Worm (Caenorhabditis elegans) whole organism, L2 larva: ENCODE measurements around the gene clec-214.

ENCODE experiments used
- C34F6.9 ChIP-seq: fragments of 150-350 bp; optimal IDR thresholded peaks from 2 replicates; lab custom pipeline; 2014; ENCODE audit warnings: missing biosample characterization, missing genetic modification characterization
- F13H6.1 ChIP-seq: sonication (generic microtip); optimal IDR thresholded peaks from 2 replicates; lab custom pipeline; 2016; ENCODE audit warnings: missing genetic modification characterization, missing compliant biosample characterization
- R02D3.7 ChIP-seq: fragments of 150-350 bp; optimal IDR thresholded peaks from 2 replicates; lab custom pipeline; 2014; ENCODE audit warnings: missing biosample characterization, missing genetic modification characterization
- ZK546.5 ChIP-seq: sonication (generic microtip); optimal IDR thresholded peaks from 2 replicates; lab custom pipeline; 2017; ENCODE audit warnings: missing biosample characterization, missing genetic modification characterization
- alr-1 ChIP-seq: fragments of 150-350 bp; optimal IDR thresholded peaks from 2 replicates; lab custom pipeline; 2014; ENCODE audit warnings: missing biosample characterization, missing genetic modification characterization
- blmp-1 ChIP-seq: sonication (generic microtip); optimal IDR thresholded peaks from 2 replicates; lab custom pipeline; 2017; ENCODE audit warnings: missing genetic modification characterization, mild to moderate bottlenecking, missing compliant biosample characterization, antibody characterized with exemption, moderate library complexity; ENCODE audit not compliant: insufficient read depth
- ceh-16 ChIP-seq: fragments of 150-350 bp; optimal IDR thresholded peaks from 2 replicates; lab custom pipeline; 2014; ENCODE audit warnings: missing biosample characterization, missing genetic modification characterization
- crh-2 ChIP-seq: sonication (generic microtip); optimal IDR thresholded peaks from 2 replicates; lab custom pipeline; 2017; ENCODE audit warnings: missing biosample characterization, missing genetic modification characterization
- dmd-4 ChIP-seq: sonication (generic microtip); optimal IDR thresholded peaks from 2 replicates; lab custom pipeline; 2017; ENCODE audit warnings: missing biosample characterization, missing genetic modification characterization
- egl-27 ChIP-seq: sonication (generic microtip); optimal IDR thresholded peaks from 3 replicates; lab custom pipeline; 2017; ENCODE audit warnings: missing biosample characterization, missing genetic modification reagents, missing genetic modification characterization
- elt-1 ChIP-seq: fragments of 150-350 bp; optimal IDR thresholded peaks from 2 replicates; lab custom pipeline; 2014; ENCODE audit warnings: missing biosample characterization, missing genetic modification characterization
- elt-3 ChIP-seq: sonication (generic microtip); optimal IDR thresholded peaks from 2 replicates; lab custom pipeline; 2017; ENCODE audit warnings: missing biosample characterization, missing genetic modification characterization
- lin-13 ChIP-seq: fragments of 150-350 bp; optimal IDR thresholded peaks from 2 replicates; lab custom pipeline; 2014; ENCODE audit warnings: missing biosample characterization, missing genetic modification reagents, missing genetic modification characterization
- lsy-2 ChIP-seq, 2 experiments: fragments of 150-350 bp in 1 of 2; sonication (generic microtip) in 1 of 2; optimal IDR thresholded peaks; 2 replicates each; lab custom pipeline; 2014 to 2017; ENCODE audit warnings: missing biosample characterization in 2 of 2, missing genetic modification characterization in 2 of 2
- mab-5 ChIP-seq: fragments of 150-350 bp; optimal IDR thresholded peaks from 2 replicates; lab custom pipeline; 2014; ENCODE audit warnings: missing biosample characterization, missing genetic modification characterization
- nhr-10 ChIP-seq: sonication (generic microtip); optimal IDR thresholded peaks from 2 replicates; lab custom pipeline; 2017; ENCODE audit warnings: missing biosample characterization, missing genetic modification characterization
- nhr-11 ChIP-seq: fragments of 150-350 bp; optimal IDR thresholded peaks from 2 replicates; lab custom pipeline; 2014; ENCODE audit warnings: missing biosample characterization, missing genetic modification characterization
- nhr-12 ChIP-seq: fragments of 150-350 bp; optimal IDR thresholded peaks from 2 replicates; lab custom pipeline; 2014; ENCODE audit warnings: missing biosample characterization, missing genetic modification characterization
- nhr-21 ChIP-seq: fragments of 150-350 bp; optimal IDR thresholded peaks from 2 replicates; lab custom pipeline; 2014; ENCODE audit warnings: missing biosample characterization, missing genetic modification characterization
- nhr-237 ChIP-seq: fragments of 150-350 bp; optimal IDR thresholded peaks from 2 replicates; lab custom pipeline; 2014; ENCODE audit warnings: missing biosample characterization, missing genetic modification characterization
- nhr-25 ChIP-seq: fragments of 150-350 bp; sonication (generic microtip); optimal IDR thresholded peaks from 3 replicates; lab custom pipeline; 2014; ENCODE audit warnings: missing biosample characterization, missing genetic modification characterization
- nhr-6 ChIP-seq: fragments of 150-350 bp; optimal IDR thresholded peaks from 2 replicates; lab custom pipeline; 2014; ENCODE audit warnings: missing biosample characterization, missing genetic modification characterization
- sem-4 ChIP-seq: fragments of 150-350 bp; optimal IDR thresholded peaks from 2 replicates; lab custom pipeline; 2014; ENCODE audit warnings: missing biosample characterization, missing genetic modification reagents, missing genetic modification characterization
- snpc-4 ChIP-seq: fragments of 150-350 bp; optimal IDR thresholded peaks from 2 replicates; lab custom pipeline; 2014; ENCODE audit warnings: missing biosample characterization, missing genetic modification characterization
- unc-39 ChIP-seq: fragments of 150-350 bp; optimal IDR thresholded peaks from 2 replicates; lab custom pipeline; 2014; ENCODE audit warnings: missing biosample characterization, missing genetic modification characterization
- ztf-1 ChIP-seq: fragments of 200-800 bp; sonication (Bioruptor generic); conservative IDR thresholded peaks from 2 replicates; pipeline ENCODE4 v1.3.6; 2022; ENCODE audit warnings: missing genetic modification characterization, missing compliant biosample characterization

clec-214 gene

DNA sequence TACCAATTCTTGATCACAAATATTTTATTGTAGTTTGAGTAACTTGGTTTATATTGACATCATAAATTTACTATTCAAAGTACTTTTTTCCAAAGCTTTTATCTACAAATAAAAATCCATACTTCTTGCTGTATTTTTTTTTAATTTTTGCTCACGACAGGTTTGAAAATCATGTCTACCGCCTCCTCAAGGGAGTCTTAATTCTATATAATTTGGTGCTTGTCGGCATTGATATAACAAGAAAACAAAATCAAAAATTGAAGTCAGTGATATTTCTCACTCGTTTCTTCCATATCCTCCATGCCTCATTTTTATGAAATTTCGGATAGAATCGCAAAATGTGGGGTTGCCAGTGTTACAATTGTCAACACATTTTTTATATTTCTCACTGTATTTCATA lies 35.3 kb downstream of the clec-214 start, which contains the start of gene str-47:
TSS of gene str-47 (plus strand) at position 301 of the 400 bp plus-strand sequence.
- TF ChIP-seq nhr-12 (tag; lab: Kevin White, UChicago) (no peak), nhr-237 (tag; lab: Kevin White, UChicago) (no peak), sem-4 (tag; lab: Kevin White, UChicago) (no peak)

DNA sequence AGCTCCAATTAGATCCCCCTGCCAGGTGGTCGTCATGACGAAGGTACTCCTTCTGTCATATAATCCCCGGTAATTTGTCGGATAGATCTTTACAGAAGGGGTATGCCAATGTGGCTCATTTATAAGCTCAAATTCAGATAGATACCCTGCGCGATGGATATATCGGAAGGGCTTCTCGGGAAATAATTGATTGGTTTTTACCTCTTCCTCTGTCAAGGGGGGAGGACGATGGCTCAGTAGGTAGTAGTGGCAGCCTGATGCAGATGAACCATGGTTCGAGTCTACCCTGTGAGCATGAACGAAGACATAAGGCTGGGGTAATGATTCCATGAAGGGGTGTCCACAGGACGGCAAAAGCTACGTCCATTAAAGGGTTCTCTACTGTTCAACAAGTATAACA lies 37.0 kb downstream of the clec-214 start:
- no peak for TF ChIP-seq egl-27 (tag; lab: Kevin White, UChicago)
- no peak for TF ChIP-seq ztf-1 (GFP tag; lab: Robert Waterston, UW)
- TF ChIP-seq nhr-12 (tag; lab: Kevin White, UChicago), result no peak
- TF ChIP-seq nhr-6 (tag; lab: Kevin White, UChicago), result no peak
- TF ChIP-seq C34F6.9 (tag; lab: Kevin White, UChicago), result no peak
- no peak for TF ChIP-seq elt-1 (tag; lab: Kevin White, UChicago)
- no peak for TF ChIP-seq sem-4 (tag; lab: Kevin White, UChicago)
- TF ChIP-seq snpc-4, result no peak
- TF ChIP-seq F13H6.1 (tag; lab: Kevin White, UChicago), result no peak

DNA sequence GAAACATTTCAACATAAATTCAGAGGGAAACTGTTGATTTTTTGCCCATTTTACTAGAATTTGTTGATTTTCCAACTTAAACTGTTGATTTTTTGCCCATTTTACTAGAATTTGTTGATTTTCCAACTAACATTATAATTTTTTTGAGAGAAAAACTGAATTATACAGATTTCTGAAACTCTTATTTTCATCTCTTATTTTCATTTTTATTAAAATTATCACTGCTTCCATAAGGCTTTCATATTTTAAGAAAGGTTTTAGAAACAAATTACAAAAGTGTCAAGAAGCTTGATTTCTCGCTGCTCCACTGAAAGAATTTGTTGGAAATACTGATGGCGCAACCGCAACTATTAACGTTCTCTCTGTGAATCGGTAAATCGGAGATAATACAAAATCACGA lies 39.8 kb downstream of the clec-214 start:
- TF ChIP-seq snpc-4, result no peak
- no peak for TF ChIP-seq lin-13
- no peak for TF ChIP-seq elt-1 (tag; lab: Kevin White, UChicago)
- no peak for TF ChIP-seq nhr-10
- no peak for TF ChIP-seq mab-5 (tag; lab: Kevin White, UChicago)
- no peak for TF ChIP-seq lsy-2 (tag; optimal IDR thresholded peaks at IDR 0.05; lab: Kevin White, UChicago)
- TF ChIP-seq crh-2 (tag; lab: Kevin White, UChicago), result no peak
- TF ChIP-seq unc-39, result no peak
- no peak for TF ChIP-seq nhr-21
- TF ChIP-seq F13H6.1 (tag; lab: Kevin White, UChicago), result no peak
- TF ChIP-seq nhr-12 (tag; lab: Kevin White, UChicago), result no peak

DNA sequence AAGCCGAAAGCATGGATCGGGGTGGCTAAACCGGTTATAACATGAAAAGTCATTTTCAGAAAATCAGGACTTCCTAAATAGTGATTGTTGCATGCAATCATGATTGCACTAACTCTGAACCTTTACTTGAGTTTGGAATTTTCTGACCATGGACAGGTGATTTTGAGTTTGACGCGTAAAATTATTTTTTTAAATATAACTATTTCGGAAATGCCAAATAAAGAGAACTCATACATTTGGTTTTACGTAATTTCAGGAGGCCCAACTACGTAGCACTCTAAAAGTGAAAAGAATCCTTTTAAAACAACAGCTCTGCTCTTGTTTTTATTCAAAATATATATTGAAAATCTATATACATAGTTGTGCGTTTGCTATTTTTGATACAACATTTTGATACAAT lies 41.6 kb downstream of the clec-214 start, which contains the start of gene srh-234:
TSS of gene srh-234 (minus strand) at position 101 of the 400 bp plus-strand sequence.
- TF ChIP-seq nhr-25 (tag; lab: Kevin White, UChicago) (no peak), dmd-4 (no peak), egl-27 (tag; lab: Kevin White, UChicago) (no peak), ceh-16 (tag; lab: Kevin White, UChicago) (no peak), elt-3 (no peak), R02D3.7 (tag; lab: Kevin White, UChicago) (no peak), blmp-1 (tag; lab: Kevin White, UChicago) (no peak)

DNA sequence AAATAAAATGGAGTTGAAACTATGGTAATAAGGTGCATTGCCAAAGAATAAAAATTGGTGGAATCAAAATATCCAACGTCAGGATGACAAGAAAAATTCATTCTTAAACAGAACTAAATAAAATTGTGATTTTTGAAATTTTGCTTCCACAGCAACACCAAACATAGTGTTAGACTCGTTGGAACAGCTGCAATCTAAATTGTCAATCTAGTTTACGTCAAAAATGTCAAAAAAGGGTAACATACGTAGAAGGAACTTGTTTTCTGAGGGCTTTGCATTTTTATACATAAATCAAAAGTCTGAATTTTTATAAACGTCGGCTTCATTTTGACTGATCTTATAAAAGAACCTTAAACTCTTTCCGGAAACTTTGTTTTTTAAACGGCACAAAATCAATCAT lies 43.4 kb downstream of the clec-214 start, which contains the start of gene srh-200:
TSS of gene srh-200 (minus strand) at position 101 of the 400 bp plus-strand sequence.
- no peak for TF ChIP-seq ZK546.5
- TF ChIP-seq alr-1 (tag; lab: Kevin White, UChicago), result no peak
- no peak for TF ChIP-seq nhr-11
- TF ChIP-seq, all 48 proteins: peak for 0
